Worm (Caenorhabditis elegans): ENCODE data around the gene Y56A3A.31.

Y56A3A.31 gene

ce11 chrIII:12020074-12020602, 45.9 kb downstream of the Y56A3A.31 start, which contains the start of gene brp-1:
TSS of gene brp-1 (plus strand) at chrIII:12020552.
- no peak for TF ChIP-seq sox-4 (tag; optimal IDR thresholded peaks at IDR 0.05)
- TF ChIP-seq rnt-1 (tag; optimal IDR thresholded peaks at IDR 0.05) = no peak
- TF ChIP-seq dmd-4 (tag; optimal IDR thresholded peaks at IDR 0.05; ENCODE audit: borderline replicate concordance) = no peak
- no peak for TF ChIP-seq ama-1 (optimal IDR thresholded peaks at IDR 0.05)
- TF ChIP-seq eyg-1 (tag; optimal IDR thresholded peaks at IDR 0.05) = no peak
- TF ChIP-seq hlh-30 (tag; optimal IDR thresholded peaks at IDR 0.05; ENCODE audit: insufficient read depth) = no peak
- no peak for TF ChIP-seq unc-3 (GFP tag; conservative IDR thresholded peaks at IDR 0.05)
- TF ChIP-seq unc-3 (tag; optimal IDR thresholded peaks at IDR 0.05) = no peak
- TF ChIP-seq pha-2 (tag; optimal IDR thresholded peaks at IDR 0.05) = no peak
- TF ChIP-seq hlh-15 (tag; optimal IDR thresholded peaks at IDR 0.05) = no peak
- no peak for TF ChIP-seq C38D4.7 (GFP tag; optimal IDR thresholded peaks at IDR 0.05)
- no peak for TF ChIP-seq odd-2 (tag; optimal IDR thresholded peaks at IDR 0.05)
- no peak for TF ChIP-seq nhr-11 (tag; optimal IDR thresholded peaks at IDR 0.05)
- no peak for TF ChIP-seq ceh-45 (GFP tag; IDR thresholded peaks at IDR 0.05)
- no peak for TF ChIP-seq sdc-2 (tag; optimal IDR thresholded peaks at IDR 0.05)
- no peak for TF ChIP-seq K02D7.2 (tag; optimal IDR thresholded peaks at IDR 0.05)
- no peak for TF ChIP-seq tbx-2 (tag; optimal IDR thresholded peaks at IDR 0.05)
- TF ChIP-seq ceh-31 (tag; optimal IDR thresholded peaks at IDR 0.05) = no peak
- TF ChIP-seq hlh-13 (GFP tag; optimal IDR thresholded peaks at IDR 0.05) = no peak
- TF ChIP-seq lim-6 (tag; optimal IDR thresholded peaks at IDR 0.05) = no peak

DNA sequence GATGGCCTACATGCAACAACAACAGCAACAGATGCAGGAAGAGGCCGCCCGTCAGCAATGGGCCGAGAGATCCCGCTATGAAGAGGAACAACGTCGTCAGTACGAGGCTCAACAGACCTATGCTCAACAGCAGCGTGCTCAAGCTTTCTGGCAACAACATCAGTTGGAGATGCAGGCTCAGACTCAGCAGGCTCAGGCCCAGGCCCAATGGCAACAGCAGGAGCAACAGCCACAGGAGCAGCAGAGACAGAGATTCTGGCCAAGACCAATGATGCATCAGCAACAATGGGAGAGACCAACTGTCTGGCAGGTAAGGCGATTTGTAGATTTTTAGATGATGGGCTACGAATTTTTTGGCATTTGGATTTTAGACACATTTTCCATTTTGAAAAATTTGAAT, 48.0 kb downstream of the Y56A3A.31 start:
- TF ChIP-seq fax-1 (tag; optimal IDR thresholded peaks at IDR 0.05) (no peak), fkh-6 (tag; optimal IDR thresholded peaks at IDR 0.05) (no peak), unc-86 (tag; optimal IDR thresholded peaks at IDR 0.05) (no peak), ceh-2 (tag; optimal IDR thresholded peaks at IDR 0.05) (no peak), ref-2 (tag; optimal IDR thresholded peaks at IDR 0.05) (no peak), ceh-6 (GFP tag; optimal IDR thresholded peaks at IDR 0.05) (no peak), unc-55 (GFP tag; optimal IDR thresholded peaks at IDR 0.05) (no peak), elt-4 (tag; optimal IDR thresholded peaks at IDR 0.05) (no peak), tbx-7 (tag; optimal IDR thresholded peaks at IDR 0.05) (no peak), C38D4.7 (GFP tag; optimal IDR thresholded peaks at IDR 0.05) (no peak), K02D7.2 (tag; optimal IDR thresholded peaks at IDR 0.05) (no peak)

ce11 chrIII:12028769-12029168, 54.5 kb downstream of the Y56A3A.31 start, which contains the start of gene Y79H2A.12:
TSS of gene Y79H2A.12 (minus strand) at chrIII:12028869.
- no peak for TF ChIP-seq sdc-2 (tag; optimal IDR thresholded peaks at IDR 0.05)
- no peak for TF ChIP-seq pqm-1 (tag; optimal IDR thresholded peaks at IDR 0.05)
- TF ChIP-seq che-1 (tag; optimal IDR thresholded peaks at IDR 0.05) = no peak
- TF ChIP-seq dve-1 (tag; optimal IDR thresholded peaks at IDR 0.05) = no peak
- TF ChIP-seq Y22D7AL.16 (tag; optimal IDR thresholded peaks at IDR 0.05) = no peak
- TF ChIP-seq hlh-30 (tag; optimal IDR thresholded peaks at IDR 0.05; ENCODE audit: insufficient read depth) = no peak
- no peak for TF ChIP-seq ceh-30 (tag; optimal IDR thresholded peaks at IDR 0.05)
- no peak for TF ChIP-seq hlh-6 (tag; optimal IDR thresholded peaks at IDR 0.05)
- no peak for TF ChIP-seq tbx-2 (tag; optimal IDR thresholded peaks at IDR 0.05)
- TF ChIP-seq nhr-11 (tag; optimal IDR thresholded peaks at IDR 0.05) = no peak
- TF ChIP-seq hlh-15 (tag; optimal IDR thresholded peaks at IDR 0.05) = no peak
- no peak for TF ChIP-seq ceh-34 (tag; optimal IDR thresholded peaks at IDR 0.05)
- no peak for TF ChIP-seq pha-4 (tag; optimal IDR thresholded peaks at IDR 0.05)
- TF ChIP-seq ceh-19 (GFP tag; optimal IDR thresholded peaks at IDR 0.05) = no peak
- TF ChIP-seq rnt-1 (tag; optimal IDR thresholded peaks at IDR 0.05) = no peak
- no peak for TF ChIP-seq ttx-3 (tag; optimal IDR thresholded peaks at IDR 0.05)
- no peak for TF ChIP-seq ceh-24 (tag; optimal IDR thresholded peaks at IDR 0.05)
- no peak for TF ChIP-seq pros-1 (tag; optimal IDR thresholded peaks at IDR 0.05)

Measured in whole organism, late embryonic.